Fruit fly (Drosophila melanogaster) whole organism, embryonic: Measurements from ENCODE around the gene CG42399.
A peak's percentile ranks its signal among the peaks of the same experiment; 100 is the strongest.

ENCODE experiments used
- ATbp ChIP-seq: fragments of 200-800 bp; sonication (Bioruptor generic); optimal IDR thresholded peaks from 2 replicates; lab custom pipeline; 2017; ENCODE audit warnings: missing biosample characterization, mild to moderate bottlenecking, missing genetic modification characterization, missing genetic modification reagents
- Awh ChIP-seq: fragments of 200-800 bp; sonication (Bioruptor generic); IDR thresholded peaks from 2 replicates; pipeline ENCODE4, ENCODE4 v1.3.6; 2022; ENCODE audit warnings: missing biosample characterization, missing genetic modification characterization
- Blimp-1 ChIP-seq: fragments of 200-800 bp; sonication (Bioruptor generic); optimal IDR thresholded peaks from 3 replicates; lab custom pipeline; 2018; ENCODE audit warnings: missing biosample characterization, missing genetic modification characterization, mild to moderate bottlenecking, moderate library complexity, missing genetic modification reagents
- CG10543 ChIP-seq: fragments of 200-800 bp; sonication (Bioruptor generic); optimal IDR thresholded peaks from 3 replicates; lab custom pipeline; 2017; ENCODE audit warnings: missing biosample characterization, mild to moderate bottlenecking, missing genetic modification characterization, moderate library complexity
- CG10565 ChIP-seq: fragments of 200-800 bp; sonication (Bioruptor generic); optimal IDR thresholded peaks from 3 replicates; lab custom pipeline; 2016; ENCODE audit warnings: missing biosample characterization, mild to moderate bottlenecking, missing genetic modification characterization
- CG11504 ChIP-seq: fragments of 200-800 bp; sonication (Bioruptor generic); optimal IDR thresholded peaks from 3 replicates; lab custom pipeline; 2019; ENCODE audit warnings: missing biosample characterization, mild to moderate bottlenecking, missing genetic modification characterization, moderate library complexity
- CG12071 ChIP-seq: fragments of 200-800 bp; sonication (Bioruptor generic); optimal IDR thresholded peaks from 3 replicates; lab custom pipeline; 2018; ENCODE audit warnings: missing biosample characterization, mild to moderate bottlenecking, missing genetic modification characterization
- CG13894 ChIP-seq: fragments of 200-800 bp; sonication (Bioruptor generic); optimal IDR thresholded peaks from 3 replicates; lab custom pipeline; 2018; ENCODE audit warnings: missing biosample characterization, mild to moderate bottlenecking, missing genetic modification characterization, moderate library complexity
- CG15479 ChIP-seq: fragments of 200-800 bp; sonication (Bioruptor generic); optimal IDR thresholded peaks from 3 replicates; lab custom pipeline; 2019; ENCODE audit warnings: missing biosample characterization, mild to moderate bottlenecking, missing genetic modification characterization, moderate library complexity
- CG15514 ChIP-seq: fragments of 200-800 bp; sonication (Bioruptor generic); optimal IDR thresholded peaks from 3 replicates; lab custom pipeline; 2017; ENCODE audit warnings: missing biosample characterization, missing genetic modification characterization, mild to moderate bottlenecking, moderate library complexity, missing genetic modification reagents
- CG16813 ChIP-seq: fragments of 200-800 bp; sonication (Bioruptor generic); IDR thresholded peaks from 3 replicates; pipeline ENCODE4 v1.3.6; 2022; ENCODE audit warnings: missing biosample characterization, missing genetic modification characterization; ENCODE audit not compliant: partially characterized antibody
- CG2889 ChIP-seq: fragments of 200-800 bp; sonication (Bioruptor generic); IDR thresholded peaks from 3 replicates; pipeline ENCODE4 v1.3.6; 2022; ENCODE audit warnings: missing biosample characterization, missing genetic modification characterization
- CG31224 ChIP-seq: fragments of 200-800 bp; sonication (Bioruptor generic); IDR thresholded peaks from 2 replicates; pipeline ENCODE4 v1.3.6; 2022; ENCODE audit warnings: missing biosample characterization, missing genetic modification characterization
- CG3163 ChIP-seq: fragments of 200-800 bp; sonication (Bioruptor generic); optimal IDR thresholded peaks from 3 replicates; lab custom pipeline; 2016; ENCODE audit warnings: missing biosample characterization, missing genetic modification characterization
- CG3407 ChIP-seq: fragments of 200-800 bp; sonication (Bioruptor generic); optimal IDR thresholded peaks from 2 replicates; lab custom pipeline; 2018; ENCODE audit warnings: missing biosample characterization, mild to moderate bottlenecking, missing genetic modification characterization
- CG5245 ChIP-seq: fragments of 200-800 bp; sonication (Bioruptor generic); optimal IDR thresholded peaks from 3 replicates; lab custom pipeline; 2016; ENCODE audit warnings: missing biosample characterization, missing genetic modification characterization
- CG6813 ChIP-seq: fragments of 200-800 bp; sonication (Bioruptor generic); optimal IDR thresholded peaks from 2 replicates; lab custom pipeline; 2017; ENCODE audit warnings: missing biosample characterization, missing genetic modification characterization, mild to moderate bottlenecking, moderate library complexity, missing genetic modification reagents
- CG8359 ChIP-seq: fragments of 200-800 bp; sonication (Bioruptor generic); optimal IDR thresholded peaks from 2 replicates; lab custom pipeline; 2017; ENCODE audit warnings: missing biosample characterization, mild to moderate bottlenecking, missing genetic modification characterization, borderline replicate concordance
- CG9609 ChIP-seq: fragments of 200-800 bp; sonication (Bioruptor generic); optimal IDR thresholded peaks from 3 replicates; lab custom pipeline; 2016; ENCODE audit warnings: missing biosample characterization, missing genetic modification characterization
- D19A ChIP-seq: fragments of 200-800 bp; optimal IDR thresholded peaks from 3 replicates; lab custom pipeline; 2019; ENCODE audit warnings: missing biosample characterization, mild to moderate bottlenecking, missing genetic modification characterization, moderate library complexity
- Deaf1 ChIP-seq: fragments of 200-800 bp; optimal IDR thresholded peaks from 3 replicates; lab custom pipeline; 2019; ENCODE audit warnings: missing biosample characterization, mild to moderate bottlenecking, missing genetic modification characterization, moderate library complexity
- Dfd ChIP-seq, 2 experiments: fragments of >200 bp; optimal IDR thresholded peaks; 2 replicates each; lab custom pipeline; 2017; ENCODE audit warnings: missing biosample characterization in 2 of 2, missing genetic modification characterization in 2 of 2
- Doc2 ChIP-seq: fragments of 200-800 bp; sonication (Bioruptor generic); IDR thresholded peaks from 2 replicates; pipeline ENCODE4 v1.3.6; 2022; ENCODE audit warnings: missing biosample characterization, missing genetic modification characterization
- E2f1 ChIP-seq: fragments of 200-800 bp; sonication (Bioruptor generic); IDR thresholded peaks from 2 replicates; pipeline ENCODE4 v1.3.6; 2022; ENCODE audit warnings: missing biosample characterization, missing genetic modification characterization
- Fer1 ChIP-seq: fragments of 200-800 bp; sonication (Bioruptor generic); optimal IDR thresholded peaks from 2 replicates; lab custom pipeline; 2017; ENCODE audit warnings: missing biosample characterization, mild to moderate bottlenecking, missing genetic modification characterization
- Hr51 ChIP-seq, 2 experiments: fragments of 200-800 bp; sonication (Bioruptor generic); optimal IDR thresholded peaks; 2 replicates in 1 of 2; 3 replicates in 1 of 2; lab custom pipeline; 2016 to 2018; ENCODE audit warnings: missing biosample characterization in 2 of 2, missing genetic modification characterization in 2 of 2, mild to moderate bottlenecking in 1 of 2, moderate library complexity in 1 of 2
- Nf-YA ChIP-seq: fragments of 200-800 bp; sonication (Bioruptor generic); IDR thresholded peaks from 2 replicates; pipeline ENCODE4 v1.3.6; 2022; ENCODE audit warnings: missing biosample characterization, missing genetic modification characterization
- Ptx1 ChIP-seq: fragments of 200-800 bp; sonication (Bioruptor generic); IDR thresholded peaks from 2 replicates; pipeline ENCODE4 v1.3.6; 2022; ENCODE audit warnings: missing biosample characterization, missing genetic modification characterization
- Stat92E ChIP-seq, 3 experiments: fragments of >200 bp in 2 of 3; fragments of 200-800 bp in 1 of 3; sonication (Bioruptor generic) in 1 of 3; optimal IDR thresholded peaks; 2 replicates each; lab custom pipeline; 2017 to 2019; ENCODE audit warnings: missing biosample characterization in 3 of 3, missing genetic modification characterization in 3 of 3, mild to moderate bottlenecking in 1 of 3, moderate library complexity in 1 of 3
- Trl ChIP-seq, 3 experiments: fragments of >200 bp in 2 of 3; fragments of 200-800 bp in 1 of 3; sonication (Bioruptor generic) in 1 of 3; optimal IDR thresholded peaks; 2 replicates in 1 of 3; 3 replicates in 2 of 3; lab custom pipeline; 2016 to 2017; ENCODE audit warnings: missing biosample characterization in 1 of 3, missing genetic modification characterization in 1 of 3
- corto ChIP-seq: fragments of 200-800 bp; sonication (Bioruptor generic); optimal IDR thresholded peaks from 2 replicates; lab custom pipeline; 2016; ENCODE audit warnings: missing biosample characterization, mild to moderate bottlenecking, missing genetic modification characterization, moderate library complexity
- fd64A ChIP-seq: fragments of 200-800 bp; sonication (Bioruptor generic); optimal IDR thresholded peaks from 3 replicates; lab custom pipeline; 2018; ENCODE audit warnings: missing biosample characterization, mild to moderate bottlenecking, missing genetic modification characterization
- gce ChIP-seq: fragments of 200-800 bp; sonication (Bioruptor generic); IDR thresholded peaks from 3 replicates; pipeline ENCODE4 v1.3.6; 2022; ENCODE audit warnings: missing biosample characterization, missing genetic modification characterization
- gro ChIP-seq: fragments of 200-800 bp; sonication (Bioruptor generic); optimal IDR thresholded peaks from 2 replicates; lab custom pipeline; 2016; ENCODE audit warnings: missing biosample characterization, missing genetic modification characterization
- gsb-n ChIP-seq: fragments of 200-800 bp; sonication (Bioruptor generic); optimal IDR thresholded peaks from 3 replicates; lab custom pipeline; 2018; ENCODE audit warnings: missing biosample characterization, mild to moderate bottlenecking, missing genetic modification characterization
- ken ChIP-seq: fragments of 200-800 bp; sonication (Bioruptor generic); IDR thresholded peaks from 3 replicates; pipeline ENCODE4 v1.3.6; 2022; ENCODE audit warnings: missing biosample characterization, missing genetic modification characterization
- klu ChIP-seq: fragments of 200-800 bp; sonication (Bioruptor generic); IDR thresholded peaks from 2 replicates; pipeline ENCODE4 v1.3.6; 2022; ENCODE audit warnings: missing biosample characterization, missing genetic modification characterization
- lola ChIP-seq, 3 experiments: fragments of >200 bp in 2 of 3; fragments of 200-800 bp in 1 of 3; sonication (Bioruptor generic) in 1 of 3; optimal IDR thresholded peaks; 2 replicates each; lab custom pipeline; 2017 to 2019; ENCODE audit warnings: missing biosample characterization in 3 of 3, missing genetic modification characterization in 3 of 3, mild to moderate bottlenecking in 1 of 3, moderate library complexity in 1 of 3
- mam ChIP-seq: fragments of 200-800 bp; sonication (Bioruptor generic); optimal IDR thresholded peaks from 3 replicates; lab custom pipeline; 2016; ENCODE audit warnings: missing biosample characterization, missing genetic modification characterization
- mirr ChIP-seq: fragments of 200-800 bp; sonication (Bioruptor generic); optimal IDR thresholded peaks from 3 replicates; lab custom pipeline; 2018; ENCODE audit warnings: missing biosample characterization, mild to moderate bottlenecking, missing genetic modification characterization
- odd ChIP-seq: fragments of 200-800 bp; sonication (Bioruptor generic); optimal IDR thresholded peaks from 2 replicates; lab custom pipeline; 2017; ENCODE audit warnings: missing biosample characterization, mild to moderate bottlenecking, missing genetic modification characterization
- psq ChIP-seq: fragments of 200-800 bp; sonication (Bioruptor generic); optimal IDR thresholded peaks from 2 replicates; lab custom pipeline; 2017; ENCODE audit warnings: missing biosample characterization, missing genetic modification characterization
- pzg ChIP-seq: fragments of 200-800 bp; sonication (Bioruptor generic); optimal IDR thresholded peaks from 3 replicates; lab custom pipeline; 2018; ENCODE audit warnings: missing biosample characterization, mild to moderate bottlenecking, missing genetic modification characterization, moderate library complexity
- ro ChIP-seq: fragments of 200-800 bp; sonication (Bioruptor generic); IDR thresholded peaks from 2 replicates; pipeline ENCODE4 v1.3.6; 2022; ENCODE audit warnings: missing biosample characterization, missing genetic modification characterization
- schlank ChIP-seq: fragments of 200-800 bp; sonication (Bioruptor generic); optimal IDR thresholded peaks from 2 replicates; lab custom pipeline; 2018; ENCODE audit warnings: missing biosample characterization, mild to moderate bottlenecking, missing genetic modification characterization
- sens ChIP-seq: fragments of 200-800 bp; sonication (Bioruptor generic); peaks from one replicate; lab custom pipeline; 2016; ENCODE audit warnings: missing biosample characterization, missing genetic modification characterization
- sr ChIP-seq: fragments of 200-800 bp; sonication (Bioruptor generic); IDR thresholded peaks from 3 replicates; pipeline ENCODE4 v1.3.6; 2022; ENCODE audit warnings: missing biosample characterization, missing genetic modification characterization
- sug ChIP-seq: fragments of 200-800 bp; optimal IDR thresholded peaks from 2 replicates; lab custom pipeline; 2019; ENCODE audit warnings: missing biosample characterization, mild to moderate bottlenecking, missing genetic modification characterization, moderate library complexity
- tin ChIP-seq: fragments of 200-800 bp; sonication (Bioruptor generic); optimal IDR thresholded peaks from 3 replicates; lab custom pipeline; 2016; ENCODE audit warnings: missing biosample characterization, missing genetic modification characterization
- zfh2 ChIP-seq: fragments of 200-800 bp; sonication (Bioruptor generic); optimal IDR thresholded peaks from 2 replicates; lab custom pipeline; 2016; ENCODE audit warnings: missing biosample characterization, missing genetic modification characterization

CG42399 gene

dm6 chr2L:117750-118149 is 35.4 kb downstream of the CG42399 start (continued):
- TF ChIP-seq CG15514 (GFP tag; lab: Kevin White, UChicago) (peak; percentile 51), ro (no peak), CG10565 (GFP tag; lab: Kevin White, UChicago) (no peak), Deaf1 (no peak), Dfd (GFP tag; optimal IDR thresholded peaks at IDR 0.05; lab: Kevin White, UChicago) (no peak), gsb-n (tag; lab: Kevin White, UChicago) (no peak), Blimp-1 (GFP tag; lab: Kevin White, UChicago) (no peak), schlank (tag; lab: Kevin White, UChicago) (peak; percentile 37), sug (tag; lab: Kevin White, UChicago) (no peak), sens (GFP tag; lab: Kevin White, UChicago) (peak; percentile 66), E2f1 (GFP tag; lab: Robert Waterston, UW) (peak; percentile 38; the same call in 1 of the 2 replicates), CG15479 (no peak), psq (GFP tag; lab: Kevin White, UChicago) (no peak), sr (GFP tag; lab: Robert Waterston, UW) (no peak), Ptx1 (GFP tag; lab: Robert Waterston, UW) (no peak), ken (GFP tag; lab: Robert Waterston, UW) (no peak), corto (GFP tag; lab: Kevin White, UChicago) (no peak), fd64A (GFP tag; lab: Kevin White, UChicago) (peak; percentile 57), zfh2 (no peak), CG16813 (GFP tag; lab: Robert Waterston, UW) (no peak), gce (GFP tag; lab: Robert Waterston, UW) (no peak; the same call in 2 of the 3 replicates), Hr51 (GFP tag; optimal IDR thresholded peaks at IDR 0.05; lab: Kevin White, UChicago) (no peak), CG12071 (peak; percentile 67), ATbp (peak; percentile 74), Stat92E (GFP tag; optimal IDR thresholded peaks at IDR 0.05; lab: Kevin White, UChicago) (no peak), D19A (tag; lab: Kevin White, UChicago) (no peak), CG10543 (GFP tag; lab: Kevin White, UChicago) (peak; percentile 38), Awh (GFP tag; lab: Robert Waterston, UW) (peak; percentile 49; the same call in 1 of the 2 replicates), lola (GFP tag; optimal IDR thresholded peaks at IDR 0.05; lab: Kevin White, UChicago) (no peak), CG2889 (GFP tag; lab: Robert Waterston, UW) (no peak), Doc2 (GFP tag; lab: Robert Waterston, UW) (no peak), CG3163 (GFP tag; lab: Kevin White, UChicago) (no peak), pzg (GFP tag; lab: Kevin White, UChicago) (no peak), mam (GFP tag; lab: Kevin White, UChicago) (no peak), CG13894 (tag; lab: Kevin White, UChicago) (peak; percentile 17), odd (no peak), mirr (GFP tag; lab: Kevin White, UChicago) (peak; percentile 70), Trl (optimal IDR thresholded peaks at IDR 0.05; lab: Kevin White, UChicago) (no peak), Trl (GFP tag; optimal IDR thresholded peaks at IDR 0.05; lab: Kevin White, UChicago) (peak; percentile 14), CG9609 (GFP tag; lab: Kevin White, UChicago) (no peak), CG8359 (no peak), klu (GFP tag; lab: Robert Waterston, UW) (no peak), CG3407 (GFP tag; lab: Kevin White, UChicago) (peak; percentile 54), tin (no peak), gro (GFP tag; lab: Kevin White, UChicago) (no peak), CG5245 (no peak), Nf-YA (GFP tag; lab: Robert Waterston, UW) (0 out of 2 replicates have a peak, but pooled peaks have one; percentile 12), CG6813 (peak; percentile 44), CG11504 (tag; lab: Kevin White, UChicago) (no peak), Fer1 (GFP tag; lab: Kevin White, UChicago) (peak; percentile 75), CG31224 (no peak)
